Fruit fly (Drosophila melanogaster) whole organism, prepupa: ENCODE data around the gene ninaE.

Source experiments
- CG10669 ChIP-seq: fragments of 200-800 bp; sonication (Bioruptor generic); optimal IDR thresholded peaks from 3 replicates; lab custom pipeline; 2018; ENCODE audit warnings: missing biosample characterization, mild to moderate bottlenecking, missing genetic modification characterization, moderate library complexity
- CG11762 ChIP-seq: fragments of 200-800 bp; sonication (Bioruptor generic); optimal IDR thresholded peaks from 3 replicates; lab custom pipeline; 2016; ENCODE audit warnings: missing biosample characterization, missing genetic modification characterization; ENCODE audit not compliant: insufficient read depth
- CG11902 ChIP-seq: fragments of 200-800 bp; sonication (Bioruptor generic); optimal IDR thresholded peaks from 3 replicates; lab custom pipeline; 2016; ENCODE audit warnings: missing biosample characterization, missing genetic modification characterization
- CG1621 ChIP-seq: fragments of 200-800 bp; sonication (Bioruptor generic); optimal IDR thresholded peaks from 3 replicates; lab custom pipeline; 2018; ENCODE audit warnings: missing biosample characterization, mild to moderate bottlenecking, missing genetic modification characterization
- CG32006 ChIP-seq: fragments of 200-800 bp; sonication (Bioruptor generic); optimal IDR thresholded peaks from 3 replicates; lab custom pipeline; 2017; ENCODE audit warnings: missing biosample characterization, mild to moderate bottlenecking, missing genetic modification characterization
- CG3919 ChIP-seq: fragments of 200-800 bp; sonication (Bioruptor generic); optimal IDR thresholded peaks from 3 replicates; lab custom pipeline; 2016; ENCODE audit warnings: missing biosample characterization, missing genetic modification characterization
- CG4318 ChIP-seq: fragments of 200-800 bp; sonication (Bioruptor generic); optimal IDR thresholded peaks from 3 replicates; lab custom pipeline; 2017; ENCODE audit warnings: missing biosample characterization, mild to moderate bottlenecking, missing genetic modification characterization
- CG6276 ChIP-seq: fragments of 200-800 bp; sonication (Bioruptor generic); optimal IDR thresholded peaks from 2 replicates; lab custom pipeline; 2017; ENCODE audit warnings: missing biosample characterization, mild to moderate bottlenecking, missing genetic modification characterization
- CG6792 ChIP-seq: fragments of 200-800 bp; sonication (Bioruptor generic); optimal IDR thresholded peaks from 3 replicates; lab custom pipeline; 2016; ENCODE audit warnings: missing biosample characterization, missing genetic modification characterization
- CG7368 ChIP-seq: fragments of 200-800 bp; sonication (Bioruptor generic); optimal IDR thresholded peaks from 3 replicates; lab custom pipeline; 2016; ENCODE audit warnings: missing biosample characterization, missing genetic modification characterization
- CG8119 ChIP-seq: fragments of 200-800 bp; sonication (Bioruptor generic); IDR thresholded peaks from 3 replicates; pipeline ENCODE4 v1.3.6; 2022; ENCODE audit warnings: missing biosample characterization, missing genetic modification characterization
- CG8632 ChIP-seq: fragments of 200-800 bp; sonication (Bioruptor generic); optimal IDR thresholded peaks from 3 replicates; lab custom pipeline; 2016; ENCODE audit warnings: missing biosample characterization, missing genetic modification characterization
- CG9139 ChIP-seq: fragments of 200-800 bp; sonication (Bioruptor generic); optimal IDR thresholded peaks from 3 replicates; lab custom pipeline; 2017; ENCODE audit warnings: missing biosample characterization, mild to moderate bottlenecking, missing genetic modification characterization
- Eip75B ChIP-seq: fragments of 200-800 bp; sonication (Bioruptor generic); optimal IDR thresholded peaks from 3 replicates; lab custom pipeline; 2016; ENCODE audit warnings: missing biosample characterization, missing genetic modification characterization
- Eip93F ChIP-seq: fragments of 200-800 bp; sonication (Bioruptor generic); optimal IDR thresholded peaks from 2 replicates; lab custom pipeline; 2016; ENCODE audit warnings: missing biosample characterization, mild to moderate bottlenecking, missing genetic modification characterization
- Ets21C ChIP-seq: fragments of 200-800 bp; sonication (Bioruptor generic); optimal IDR thresholded peaks from 3 replicates; lab custom pipeline; 2016; ENCODE audit warnings: missing biosample characterization, missing genetic modification characterization
- Ets96B ChIP-seq: fragments of 200-800 bp; optimal IDR thresholded peaks from 2 replicates; lab custom pipeline; 2019; ENCODE audit warnings: missing biosample characterization, mild to moderate bottlenecking, missing genetic modification characterization, moderate library complexity
- Hr38 ChIP-seq: sonication (Bioruptor generic); optimal IDR thresholded peaks from 2 replicates; lab custom pipeline; 2016; ENCODE audit warnings: missing biosample characterization, missing genetic modification characterization
- Hr39 ChIP-seq: fragments of 200-800 bp; sonication (Bioruptor generic); optimal IDR thresholded peaks from 2 replicates; lab custom pipeline; 2016; ENCODE audit warnings: missing biosample characterization, missing genetic modification characterization
- Lpt ChIP-seq: fragments of 200-800 bp; sonication (Bioruptor generic); optimal IDR thresholded peaks from 3 replicates; lab custom pipeline; 2016; ENCODE audit warnings: missing biosample characterization, missing genetic modification characterization
- Met ChIP-seq: fragments of 200-800 bp; sonication (Bioruptor generic); optimal IDR thresholded peaks from 3 replicates; lab custom pipeline; 2016; ENCODE audit warnings: missing biosample characterization, missing genetic modification characterization
- Smox ChIP-seq: fragments of 200-800 bp; sonication (Bioruptor generic); optimal IDR thresholded peaks from 3 replicates; lab custom pipeline; 2016; ENCODE audit warnings: missing biosample characterization, missing genetic modification characterization
- Sox14 ChIP-seq: fragments of 200-800 bp; sonication (Bioruptor generic); optimal IDR thresholded peaks from 3 replicates; lab custom pipeline; 2016; ENCODE audit warnings: missing biosample characterization, missing genetic modification characterization
- acj6 ChIP-seq: fragments of 200-800 bp; sonication (Bioruptor generic); optimal IDR thresholded peaks from 3 replicates; lab custom pipeline; 2016; ENCODE audit warnings: missing biosample characterization, missing genetic modification characterization
- cyc ChIP-seq: fragments of 200-800 bp; sonication (Bioruptor generic); optimal IDR thresholded peaks from 3 replicates; lab custom pipeline; 2016; ENCODE audit warnings: missing biosample characterization, missing genetic modification characterization
- dsx ChIP-seq: fragments of 200-800 bp; optimal IDR thresholded peaks from 3 replicates; lab custom pipeline; 2019; ENCODE audit warnings: missing biosample characterization, mild to moderate bottlenecking, missing genetic modification characterization, moderate library complexity; ENCODE audit not compliant: poor library complexity, severe bottlenecking
- eg ChIP-seq: fragments of 200-800 bp; sonication (Bioruptor generic); IDR thresholded peaks from 3 replicates; pipeline ENCODE4 v1.3.6; 2022; ENCODE audit warnings: missing biosample characterization, missing genetic modification characterization
- fd85E ChIP-seq: fragments of 200-800 bp; sonication (Bioruptor generic); optimal IDR thresholded peaks from 3 replicates; lab custom pipeline; 2016; ENCODE audit warnings: missing biosample characterization, missing genetic modification characterization
- fkh ChIP-seq: fragments of 200-800 bp; sonication (Bioruptor generic); optimal IDR thresholded peaks from 3 replicates; lab custom pipeline; 2017; ENCODE audit warnings: missing biosample characterization, mild to moderate bottlenecking, missing genetic modification characterization, moderate library complexity
- lz ChIP-seq: fragments of 200-800 bp; sonication (Bioruptor generic); optimal IDR thresholded peaks from 3 replicates; lab custom pipeline; 2016; ENCODE audit warnings: missing biosample characterization, missing genetic modification characterization
- net ChIP-seq: fragments of 200-800 bp; sonication (Bioruptor generic); optimal IDR thresholded peaks from 3 replicates; lab custom pipeline; 2016; ENCODE audit warnings: missing biosample characterization, missing genetic modification characterization
- pdm3 ChIP-seq: fragments of 200-800 bp; sonication (Bioruptor generic); optimal IDR thresholded peaks from 3 replicates; lab custom pipeline; 2016; ENCODE audit warnings: missing biosample characterization, missing genetic modification characterization
- salr ChIP-seq, 2 experiments: fragments of 200-800 bp; sonication (Bioruptor generic); optimal IDR thresholded peaks; 3 replicates each; lab custom pipeline; 2016 to 2018; ENCODE audit warnings: missing biosample characterization in 2 of 2, missing genetic modification characterization in 2 of 2, mild to moderate bottlenecking in 1 of 2
- spab ChIP-seq: fragments of 200-800 bp; sonication (Bioruptor generic); optimal IDR thresholded peaks from 2 replicates; lab custom pipeline; 2017; ENCODE audit warnings: missing biosample characterization, mild to moderate bottlenecking, missing genetic modification characterization, missing genetic modification reagents
- svp ChIP-seq: fragments of 200-800 bp; sonication (Bioruptor generic); peaks from one replicate; lab custom pipeline; 2016; ENCODE audit warnings: missing biosample characterization, missing genetic modification characterization

Gene ninaE

dm6 chr3R:19924331-19924730 lies 36.3 kb upstream of the ninaE start (continued):
- peak; percentile 51 for TF ChIP-seq spab
- TF ChIP-seq CG7368 (GFP tag; lab: Kevin White, UChicago): peak; percentile 57
- peak; percentile 50 for TF ChIP-seq Eip75B (GFP tag; lab: Kevin White, UChicago)
- peak; percentile 25 for TF ChIP-seq Smox (GFP tag; lab: Kevin White, UChicago)
- TF ChIP-seq cyc (GFP tag; lab: Kevin White, UChicago): no peak
- no peak for TF ChIP-seq CG1621
- peak; percentile 5 for TF ChIP-seq CG11762
- TF ChIP-seq CG4318 (GFP tag; lab: Kevin White, UChicago): no peak
- TF ChIP-seq CG3919 (GFP tag; lab: Kevin White, UChicago): no peak
- TF ChIP-seq Lpt: no peak
- TF ChIP-seq dsx (GFP tag; lab: Kevin White, UChicago): no peak
- peak; percentile 52 for TF ChIP-seq CG8632 (GFP tag; lab: Kevin White, UChicago)
- TF ChIP-seq salr (GFP tag; optimal IDR thresholded peaks at IDR 0.05; lab: Kevin White, UChicago): peak in 1 of 2 experiments; percentile 45
- peak; percentile 32 for TF ChIP-seq CG9139
- peak; percentile 64 for TF ChIP-seq CG6792 (GFP tag; lab: Kevin White, UChicago)
- TF ChIP-seq fkh (GFP tag; lab: Kevin White, UChicago): peak; percentile 79
- TF ChIP-seq CG11902 (GFP tag; lab: Kevin White, UChicago): no peak
- peak; percentile 36 for TF ChIP-seq Met (GFP tag; lab: Kevin White, UChicago)
- TF ChIP-seq CG6276: no peak
- TF ChIP-seq acj6 (GFP tag; lab: Kevin White, UChicago): no peak
- TF ChIP-seq Ets96B: no peak

dm6 chr3R:19918207-19918606 lies 30.2 kb upstream of the ninaE start, which contains the start of gene CG4770:
Gene CG4770, plus strand, starts transcription at chr3R:19918507.
- TF ChIP-seq CG6276 (peak; percentile 3), Eip75B (GFP tag; lab: Kevin White, UChicago) (no peak), eg (0 out of 3 replicates have a peak, but pooled peaks have one; percentile 9), CG3919 (GFP tag; lab: Kevin White, UChicago) (no peak), CG4318 (GFP tag; lab: Kevin White, UChicago) (no peak), CG8119 (GFP tag; lab: Robert Waterston, UW) (0 out of 3 replicates have a peak, but pooled peaks have one; percentile 25), Ets96B (no peak)

dm6 chr3R:19917739-19918138 lies 29.7 kb upstream of the ninaE start, which contains the start of gene CG4465:
Gene CG4465, minus strand, starts transcription at chr3R:19917839.
- TF ChIP-seq Ets21C (no peak), CG11902 (GFP tag; lab: Kevin White, UChicago) (no peak), fkh (GFP tag; lab: Kevin White, UChicago) (peak; percentile 19)

- TF ChIP-seq Sox14 (GFP tag; lab: Kevin White, UChicago): no peak
- TF ChIP-seq net (GFP tag; lab: Kevin White, UChicago): no peak
- TF ChIP-seq CG7368 (GFP tag; lab: Kevin White, UChicago): no peak
- no peak for TF ChIP-seq svp (GFP tag; lab: Kevin White, UChicago)
- TF ChIP-seq CG9139: no peak
- TF ChIP-seq Smox (GFP tag; lab: Kevin White, UChicago): no peak
- TF ChIP-seq CG8632 (GFP tag; lab: Kevin White, UChicago): no peak
- no peak for TF ChIP-seq Hr39 (GFP tag; lab: Kevin White, UChicago)
- TF ChIP-seq fd85E: no peak
- TF ChIP-seq lz (GFP tag; lab: Kevin White, UChicago): no peak
- no peak for TF ChIP-seq pdm3 (GFP tag; lab: Kevin White, UChicago)
- no peak for TF ChIP-seq CG1621
- TF ChIP-seq CG32006 (GFP tag; lab: Kevin White, UChicago): no peak
- no peak for TF ChIP-seq fkh (GFP tag; lab: Kevin White, UChicago)
- TF ChIP-seq CG11902 (GFP tag; lab: Kevin White, UChicago): no peak
- TF ChIP-seq eg: no peak
- no peak for TF ChIP-seq CG10669
- TF ChIP-seq Hr38: no peak
- no peak for TF ChIP-seq Met (GFP tag; lab: Kevin White, UChicago)
- TF ChIP-seq Eip93F: no peak
- TF ChIP-seq, all 60 proteins: peak for 0
Measured at dm6 chr3R:19915312-19915711, 27.3 kb upstream of the ninaE start, which contains the start of the genes Xport-A and Xport-B. Gene Xport-A, minus strand, starts transcription at chr3R:19915412. Gene Xport-B, minus strand, starts transcription at chr3R:19915412.
